Fruit fly (Drosophila melanogaster) whole organism, pupa: ENCODE data around the gene CG12003.

Source experiments
- CG10348 ChIP-seq: fragments of 200-800 bp; sonication (Bioruptor generic); IDR thresholded peaks from 2 replicates; pipeline ENCODE4 v1.3.6; 2022; ENCODE audit warnings: missing biosample characterization, missing genetic modification characterization
- CG12605 ChIP-seq: fragments of 200-800 bp; sonication (Bioruptor generic); IDR thresholded peaks from 2 replicates; pipeline ENCODE4 v1.3.6; 2022; ENCODE audit warnings: missing biosample characterization, missing genetic modification characterization
- CG14655 ChIP-seq: fragments of 200-800 bp; sonication (Bioruptor generic); optimal IDR thresholded peaks from 3 replicates; lab custom pipeline; 2017; ENCODE audit warnings: mild to moderate bottlenecking, missing biosample characterization, missing genetic modification reagents, missing genetic modification characterization
- CG17806 ChIP-seq: fragments of 200-800 bp; sonication (Bioruptor generic); optimal IDR thresholded peaks from 2 replicates; lab custom pipeline; 2018; ENCODE audit warnings: missing biosample characterization, mild to moderate bottlenecking, missing genetic modification characterization, moderate library complexity
- CG32121 ChIP-seq: fragments of 200-800 bp; sonication (Bioruptor generic); IDR thresholded peaks from 2 replicates; pipeline ENCODE4 v1.3.6; 2022; ENCODE audit warnings: missing biosample characterization, missing genetic modification characterization
- CG8159 ChIP-seq: fragments of 200-800 bp; sonication (Bioruptor generic); optimal IDR thresholded peaks from 3 replicates; lab custom pipeline; 2018; ENCODE audit warnings: missing biosample characterization, mild to moderate bottlenecking, missing genetic modification characterization, moderate library complexity
- CG9948 ChIP-seq: fragments of 200-800 bp; sonication (Bioruptor generic); optimal IDR thresholded peaks from 2 replicates; lab custom pipeline; 2018; ENCODE audit warnings: missing biosample characterization, mild to moderate bottlenecking, missing genetic modification characterization, moderate library complexity
- EcR ChIP-seq: fragments of 200-800 bp; sonication (Bioruptor generic); optimal IDR thresholded peaks from 3 replicates; lab custom pipeline; 2019; ENCODE audit warnings: missing biosample characterization, missing genetic modification characterization, mild to moderate bottlenecking, moderate library complexity, missing genetic modification reagents
- Pif1A ChIP-seq: fragments of 200-800 bp; sonication (Bioruptor generic); optimal IDR thresholded peaks from 3 replicates; lab custom pipeline; 2016; ENCODE audit warnings: missing biosample characterization, missing genetic modification characterization
- gl ChIP-seq: fragments of 200-800 bp; sonication (Bioruptor generic); optimal IDR thresholded peaks from 2 replicates; lab custom pipeline; 2018; ENCODE audit warnings: missing biosample characterization, mild to moderate bottlenecking, missing genetic modification characterization
- rn ChIP-seq: fragments of 200-800 bp; sonication (Bioruptor generic); IDR thresholded peaks from 2 replicates; pipeline ENCODE4 v1.3.6; 2022; ENCODE audit warnings: missing biosample characterization, missing genetic modification characterization

- peak; percentile 51 for TF ChIP-seq CG9948
- no peak for TF ChIP-seq CG10348 (GFP tag; lab: Robert Waterston, UW)
- TF ChIP-seq CG32121 (GFP tag; lab: Robert Waterston, UW) = peak; percentile 63
- TF ChIP-seq CG14655 (GFP tag; lab: Kevin White, UChicago) = peak; percentile 77
- TF ChIP-seq CG8159 = peak; percentile 53
- TF ChIP-seq gl (tag; lab: Kevin White, UChicago) = no peak
- no peak for TF ChIP-seq EcR
- 0 out of 2 replicates have a peak, but pooled peaks have one; percentile 23 for TF ChIP-seq rn
- peak; percentile 65 for TF ChIP-seq Pif1A (GFP tag; lab: Kevin White, UChicago)
- TF ChIP-seq CG12605 (GFP tag; lab: Robert Waterston, UW) = peak; percentile 50
- TF ChIP-seq CG17806 = peak; percentile 55
These were observed 49.2 kb upstream of the CG12003 start for dm6 chr3L:1515820-1516540.
